Worm (Caenorhabditis elegans): ENCODE measurements around the gene R13D11.3.

- TF ChIP-seq egrh-3 (GFP tag; IDR thresholded peaks at IDR 0.05) (no peak), rpc-1 (optimal IDR thresholded peaks at IDR 0.05) (no peak), rpc-1 (tag; optimal IDR thresholded peaks at IDR 0.05) (no peak), bed-2 (GFP tag; IDR thresholded peaks at IDR 0.05) (no peak)
Measured at ce11 chrV:774341-774740, 40.5 kb upstream of the R13D11.3 start.
